Fruit fly (Drosophila melanogaster): ENCODE data around the gene kek6.

DNA sequence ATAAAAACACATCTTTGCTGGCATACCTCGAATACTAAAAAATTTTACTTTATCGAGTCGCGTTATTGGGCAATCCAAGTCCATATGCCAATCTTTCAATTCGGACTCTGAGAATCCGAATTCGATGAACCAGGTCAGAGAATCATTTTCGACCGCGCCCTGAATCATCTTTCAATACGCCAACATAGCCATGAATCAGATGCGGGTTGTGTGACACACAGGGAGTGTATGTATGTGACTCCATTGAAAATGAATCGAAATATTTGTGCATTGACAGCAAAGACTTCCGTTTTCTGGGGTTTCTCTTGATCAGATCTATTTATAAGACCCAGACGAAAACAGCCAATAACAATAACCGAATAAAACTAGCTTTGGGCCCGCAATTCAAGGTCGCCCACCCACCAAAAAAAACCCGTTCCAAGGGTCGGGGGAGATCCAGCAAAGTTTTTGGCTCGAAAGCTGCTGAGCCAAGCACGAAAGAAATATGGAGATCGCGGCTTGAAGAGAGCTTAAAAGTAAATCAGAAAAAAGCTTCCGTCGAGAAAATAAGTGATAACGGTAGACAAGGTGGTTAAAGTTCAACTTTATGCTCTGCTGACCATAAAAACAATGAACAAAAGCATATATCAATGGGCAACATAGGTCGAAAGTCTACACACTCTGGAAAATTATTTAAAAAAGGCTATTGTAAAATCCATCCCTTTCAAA lies 17.4 kb upstream of the kek6 start:
- TF ChIP-seq Pif1B (GFP tag; optimal IDR thresholded peaks at IDR 0.05) (no peak), Ets98B (GFP tag; IDR thresholded peaks at IDR 0.05) (no peak), EcR (GFP tag; optimal IDR thresholded peaks at IDR 0.05) (no peak), CG32121 (GFP tag; IDR thresholded peaks at IDR 0.05) (no peak), Snoo (tag; optimal IDR thresholded peaks at IDR 0.05) (no peak), CG13204 (GFP tag; optimal IDR thresholded peaks at IDR 0.05) (no peak), CG8159 (tag; optimal IDR thresholded peaks at IDR 0.05) (no peak), CG12605 (GFP tag; IDR thresholded peaks at IDR 0.05) (no peak), CG14655 (GFP tag; optimal IDR thresholded peaks at IDR 0.05) (no peak), CG9948 (tag; optimal IDR thresholded peaks at IDR 0.05) (no peak), CG4496 (GFP tag; IDR thresholded peaks at IDR 0.05) (no peak)

Measured in whole organism, pupa.